Worm (Caenorhabditis elegans): ENCODE measurements around the gene mam-7.

mam-7 gene

ce11 chrIII:9892855-9893254, at the start of gene mam-7:
TSS of gene mam-7 (plus strand) at chrIII:9893155.
- TF ChIP-seq unc-86 (tag; optimal IDR thresholded peaks at IDR 0.05) (no peak), fax-1 (tag; optimal IDR thresholded peaks at IDR 0.05) (no peak), ceh-9 (tag; optimal IDR thresholded peaks at IDR 0.05) (no peak), pqm-1 (tag; optimal IDR thresholded peaks at IDR 0.05) (no peak), unc-42 (tag; optimal IDR thresholded peaks at IDR 0.05) (no peak), sdc-2 (tag; optimal IDR thresholded peaks at IDR 0.05) (no peak), hlh-6 (tag; optimal IDR thresholded peaks at IDR 0.05) (no peak), dmd-4 (tag; optimal IDR thresholded peaks at IDR 0.05; ENCODE audit: borderline replicate concordance) (no peak), madf-2 (tag; optimal IDR thresholded peaks at IDR 0.05) (no peak), mec-3 (tag; optimal IDR thresholded peaks at IDR 0.05; ENCODE audit: borderline replicate concordance) (no peak), ref-2 (tag; optimal IDR thresholded peaks at IDR 0.05) (no peak), odd-2 (tag; optimal IDR thresholded peaks at IDR 0.05) (no peak), ttx-3 (tag; optimal IDR thresholded peaks at IDR 0.05) (no peak), lim-6 (tag; optimal IDR thresholded peaks at IDR 0.05) (no peak), pha-2 (tag; optimal IDR thresholded peaks at IDR 0.05) (no peak), ztf-16 (tag; optimal IDR thresholded peaks at IDR 0.05) (no peak), unc-3 (GFP tag; conservative IDR thresholded peaks at IDR 0.05) (no peak), unc-3 (tag; optimal IDR thresholded peaks at IDR 0.05) (no peak), pha-4 (tag; optimal IDR thresholded peaks at IDR 0.05) (no peak), rnt-1 (tag; optimal IDR thresholded peaks at IDR 0.05) (no peak), hlh-30 (tag; optimal IDR thresholded peaks at IDR 0.05; ENCODE audit: insufficient read depth) (no peak)

ce11 chrIII:9843715-9844114, 49.2 kb upstream of the mam-7 start, which contains the start of gene K11H3.5:
TSS of gene K11H3.5 (plus strand) at chrIII:9843768.
- TF ChIP-seq ceh-24 (tag; optimal IDR thresholded peaks at IDR 0.05) (no peak), hlh-8 (tag; optimal IDR thresholded peaks at IDR 0.05) (no peak), pha-2 (tag; optimal IDR thresholded peaks at IDR 0.05) (no peak), ceh-45 (GFP tag; IDR thresholded peaks at IDR 0.05) (no peak), ceh-48 (tag; optimal IDR thresholded peaks at IDR 0.05) (no peak), K02D7.2 (tag; optimal IDR thresholded peaks at IDR 0.05) (no peak), hlh-30 (tag; optimal IDR thresholded peaks at IDR 0.05; ENCODE audit: insufficient read depth) (no peak)

- no peak for TF ChIP-seq elt-2 (tag; optimal IDR thresholded peaks at IDR 0.05)
- no peak for TF ChIP-seq F13H6.1 (tag; optimal IDR thresholded peaks at IDR 0.05)
- TF ChIP-seq ahr-1 (tag; optimal IDR thresholded peaks at IDR 0.05) = no peak
- no peak for TF ChIP-seq npax-4 (tag; optimal IDR thresholded peaks at IDR 0.05)
- TF ChIP-seq unc-3 (GFP tag; conservative IDR thresholded peaks at IDR 0.05) = no peak
- no peak for TF ChIP-seq unc-3 (tag; optimal IDR thresholded peaks at IDR 0.05)
- TF ChIP-seq pag-3 (tag; optimal IDR thresholded peaks at IDR 0.05; ENCODE audit: borderline replicate concordance) = no peak
- no peak for TF ChIP-seq ttx-3 (tag; optimal IDR thresholded peaks at IDR 0.05)
- TF ChIP-seq hlh-6 (tag; optimal IDR thresholded peaks at IDR 0.05) = no peak
- TF ChIP-seq unc-86 (tag; optimal IDR thresholded peaks at IDR 0.05) = no peak
- TF ChIP-seq che-1 (tag; optimal IDR thresholded peaks at IDR 0.05) = no peak
- TF ChIP-seq ceh-19 (GFP tag; optimal IDR thresholded peaks at IDR 0.05) = no peak
Observed at ce11 chrIII:9846093-9846492, 46.9 kb upstream of the mam-7 start, which contains the start of gene K11H3.2. TSS of gene K11H3.2 (plus strand) at chrIII:9846393.

ce11 chrIII:9848083-9848482, 44.9 kb upstream of the mam-7 start, which contains the start of gene mrpl-36:
TSS of gene mrpl-36 (minus strand) at chrIII:9848116.
- no peak for TF ChIP-seq pax-1 (tag; optimal IDR thresholded peaks at IDR 0.05)
- peak; percentile 11 for TF ChIP-seq unc-55 (GFP tag; optimal IDR thresholded peaks at IDR 0.05)

- TF ChIP-seq ceh-9 (tag; optimal IDR thresholded peaks at IDR 0.05) (no peak), pax-1 (tag; optimal IDR thresholded peaks at IDR 0.05) (no peak)
Observed at ce11 chrIII:9848603-9849002, 44.4 kb upstream of the mam-7 start.

Measured in whole organism, late embryonic.